Fruit fly (Drosophila melanogaster): ENCODE measurements around the gene Ns3.

Gene Ns3

dm6 chrX:1482840-1483518 is 19.0 kb upstream of the Ns3 start, which contains the start of the genes sta and inc (continued):
- TF ChIP-seq bab2 (GFP tag; optimal IDR thresholded peaks at IDR 0.05) (no peak), gro (GFP tag; optimal IDR thresholded peaks at IDR 0.05) (no peak), Eip74EF (GFP tag; optimal IDR thresholded peaks at IDR 0.05) (peak in 1 of 2 experiments; percentile 90), TFAM (GFP tag; optimal IDR thresholded peaks at IDR 0.05) (no peak), ap (GFP tag; IDR thresholded peaks at IDR 0.05) (no peak), tap (tag; optimal IDR thresholded peaks at IDR 0.05) (peak; percentile 35), mam (GFP tag; optimal IDR thresholded peaks at IDR 0.05) (peak; percentile 40), Hr78 (GFP tag; optimal IDR thresholded peaks at IDR 0.05) (no peak), gt (GFP tag; IDR thresholded peaks at IDR 0.05) (no peak), Med (GFP tag) (peak; percentile 97), CG6765 (GFP tag; optimal IDR thresholded peaks at IDR 0.05) (peak; percentile 86), CG2199 (GFP tag; IDR thresholded peaks at IDR 0.05) (0 out of 3 replicates have a peak, but pooled peaks have one; percentile 16), CG2875 (GFP tag; optimal IDR thresholded peaks at IDR 0.05) (peak; percentile 66), mld (GFP tag; IDR thresholded peaks at IDR 0.05; ENCODE audit: partially characterized antibody) (no peak), ato (GFP tag; IDR thresholded peaks at IDR 0.05; ENCODE audit: partially characterized antibody) (0 out of 2 replicates have a peak, but pooled peaks have one; percentile 26), CG10565 (GFP tag; optimal IDR thresholded peaks at IDR 0.05) (no peak), sd (tag; optimal IDR thresholded peaks at IDR 0.05) (peak; percentile 78), CG14710 (tag; optimal IDR thresholded peaks at IDR 0.05) (peak; percentile 75), twi (tag; optimal IDR thresholded peaks at IDR 0.05) (peak; percentile 17), CG2712 (tag; optimal IDR thresholded peaks at IDR 0.05) (peak; percentile 69), Hey (tag; optimal IDR thresholded peaks at IDR 0.05) (peak; percentile 67), CG5245 (GFP tag; optimal IDR thresholded peaks at IDR 0.05) (peak; percentile 58), Elba2 (GFP tag; optimal IDR thresholded peaks at IDR 0.05) (no peak), CG12391 (tag; optimal IDR thresholded peaks at IDR 0.05) (peak; percentile 58), hth (optimal IDR thresholded peaks at IDR 0.05) (no peak), slbo (GFP tag; IDR thresholded peaks at IDR 0.05) (peak; percentile 47; the same call in 1 of the 2 replicates), sima (GFP tag; optimal IDR thresholded peaks at IDR 0.05) (no peak), tup (GFP tag; optimal IDR thresholded peaks at IDR 0.05) (peak; percentile 17), HmgZ (tag; optimal IDR thresholded peaks at IDR 0.05) (peak; percentile 85), CG6683 (GFP tag; optimal IDR thresholded peaks at IDR 0.05) (peak; percentile 56), CG11093 (GFP tag; IDR thresholded peaks at IDR 0.05) (no peak), Opbp (GFP tag; IDR thresholded peaks at IDR 0.05; ENCODE audit: partially characterized antibody) (peak; percentile 81), CG10462 (GFP tag; optimal IDR thresholded peaks at IDR 0.05) (no peak), Hr3 (GFP tag; optimal IDR thresholded peaks at IDR 0.05) (no peak), CG14860 (GFP tag; IDR thresholded peaks at IDR 0.05; ENCODE audit: partially characterized antibody) (no peak), D19B (GFP tag; optimal IDR thresholded peaks at IDR 0.05) (peak; percentile 54), CG15011 (GFP tag; optimal IDR thresholded peaks at IDR 0.05) (no peak), CG15479 (GFP tag; optimal IDR thresholded peaks at IDR 0.05) (no peak), btn (GFP tag; optimal IDR thresholded peaks at IDR 0.05) (peak; percentile 38), sr (GFP tag; IDR thresholded peaks at IDR 0.05) (0 out of 3 replicates have a peak, but pooled peaks have one; percentile 8), Rx (GFP tag; IDR thresholded peaks at IDR 0.05) (peak; percentile 51), zfh1 (GFP tag; IDR thresholded peaks at IDR 0.05) (peak; percentile 70; the same call in 2 of the 3 replicates), CG8765 (GFP tag; IDR thresholded peaks at IDR 0.05) (no peak), Stat92E (GFP tag; optimal IDR thresholded peaks at IDR 0.05) (peak in 1 of 3 experiments; percentile 82), tll (GFP tag; optimal IDR thresholded peaks at IDR 0.05) (no peak), ab (GFP tag; optimal IDR thresholded peaks at IDR 0.05) (no peak), CG7556 (GFP tag; optimal IDR thresholded peaks at IDR 0.05) (peak; percentile 60), CG11247 (GFP tag; IDR thresholded peaks at IDR 0.05) (peak; percentile 43)

Measured in whole organism, embryonic.